Worm (Caenorhabditis elegans): Measurements from ENCODE around the gene T25D1.1.

Gene T25D1.1

ce11 chrX:16519517-16519916 is at the start of gene T25D1.1:
Gene T25D1.1, plus strand, starts transcription at chrX:16519817.
- no peak for TF ChIP-seq hlh-13 (GFP tag; optimal IDR thresholded peaks at IDR 0.05)
- TF ChIP-seq sdc-2 (tag; optimal IDR thresholded peaks at IDR 0.05), result no peak
- no peak for TF ChIP-seq rnt-1 (tag; optimal IDR thresholded peaks at IDR 0.05)
- TF ChIP-seq ama-1 (optimal IDR thresholded peaks at IDR 0.05), result no peak
- no peak for TF ChIP-seq ceh-24 (tag; optimal IDR thresholded peaks at IDR 0.05)
- TF ChIP-seq ceh-2 (tag; optimal IDR thresholded peaks at IDR 0.05), result no peak
- TF ChIP-seq sox-4 (tag; optimal IDR thresholded peaks at IDR 0.05), result no peak
- TF ChIP-seq fkh-6 (tag; optimal IDR thresholded peaks at IDR 0.05), result no peak
- no peak for TF ChIP-seq hlh-6 (tag; optimal IDR thresholded peaks at IDR 0.05)
- no peak for TF ChIP-seq mec-3 (tag; optimal IDR thresholded peaks at IDR 0.05; ENCODE audit: borderline replicate concordance)
- no peak for TF ChIP-seq hlh-8 (tag; optimal IDR thresholded peaks at IDR 0.05)
- TF ChIP-seq che-1 (tag; optimal IDR thresholded peaks at IDR 0.05), result no peak
- TF ChIP-seq C08G9.2 (tag; optimal IDR thresholded peaks at IDR 0.05), result no peak
- no peak for TF ChIP-seq ceh-48 (tag; optimal IDR thresholded peaks at IDR 0.05)

DNA sequence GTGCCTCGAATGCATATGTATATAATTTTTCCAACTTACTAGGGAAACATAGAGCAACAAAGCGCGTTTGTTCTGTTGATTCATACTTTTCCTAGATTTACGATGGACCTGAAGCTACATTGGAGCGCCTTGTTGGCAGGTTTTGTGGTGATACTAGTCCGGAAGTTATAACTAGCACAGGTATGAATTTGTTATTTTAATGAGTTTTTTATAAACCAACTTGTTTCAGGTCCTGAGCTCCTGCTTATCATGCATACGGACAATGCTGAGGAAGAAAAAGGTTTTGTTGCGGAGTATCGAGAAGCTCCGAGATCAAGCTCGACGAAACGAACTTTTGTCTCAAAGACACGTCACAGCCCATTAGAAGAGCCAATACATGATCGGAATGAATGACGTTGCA is 48.9 kb upstream of the T25D1.1 start, which contains the start of gene F38E9.1:
Gene F38E9.1, plus strand, starts transcription at position 301 of the 400 bp plus-strand sequence.
- TF ChIP-seq ceh-24 (tag; optimal IDR thresholded peaks at IDR 0.05) (no peak), odd-2 (tag; optimal IDR thresholded peaks at IDR 0.05) (no peak), nhr-11 (tag; optimal IDR thresholded peaks at IDR 0.05) (no peak), ama-1 (optimal IDR thresholded peaks at IDR 0.05) (no peak), pha-4 (tag; optimal IDR thresholded peaks at IDR 0.05) (no peak), ttx-3 (tag; optimal IDR thresholded peaks at IDR 0.05) (no peak), fax-1 (tag; optimal IDR thresholded peaks at IDR 0.05) (no peak)

ce11 chrX:16480232-16480631 is 39.4 kb upstream of the T25D1.1 start:
- TF ChIP-seq unc-42 (tag; optimal IDR thresholded peaks at IDR 0.05) (peak; percentile 1), eyg-1 (tag; optimal IDR thresholded peaks at IDR 0.05) (no peak)

- TF ChIP-seq nhr-232 (tag; optimal IDR thresholded peaks at IDR 0.05) (no peak), hlh-30 (tag; optimal IDR thresholded peaks at IDR 0.05; ENCODE audit: insufficient read depth) (no peak), unc-42 (tag; optimal IDR thresholded peaks at IDR 0.05) (peak; percentile 14), dmd-4 (tag; optimal IDR thresholded peaks at IDR 0.05; ENCODE audit: borderline replicate concordance) (no peak), nfya-1 (tag; optimal IDR thresholded peaks at IDR 0.05) (no peak)
Measured at ce11 chrX:16481026-16481425, 38.6 kb upstream of the T25D1.1 start.

DNA sequence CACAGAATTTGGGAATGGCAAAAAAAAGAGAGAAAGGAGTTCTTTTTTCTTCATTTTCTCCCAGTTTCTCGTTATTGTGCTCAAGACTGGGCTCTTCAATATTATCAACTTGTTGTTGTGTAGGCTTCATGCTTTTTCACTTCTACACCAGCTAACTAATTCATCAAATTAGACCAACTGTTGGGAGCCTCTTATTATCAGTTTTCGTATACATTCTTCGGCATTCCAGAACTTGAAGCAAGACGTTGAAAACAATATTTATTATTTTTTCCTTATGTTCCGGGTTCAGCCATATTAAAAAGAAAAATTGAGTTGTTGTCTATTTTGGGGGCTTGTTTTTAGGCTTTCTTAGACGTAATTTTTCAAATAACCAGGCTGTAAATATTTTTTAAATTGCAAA is 36.7 kb upstream of the T25D1.1 start:
- TF ChIP-seq ref-2 (tag; optimal IDR thresholded peaks at IDR 0.05), result no peak
- TF ChIP-seq ama-1 (optimal IDR thresholded peaks at IDR 0.05), result no peak
- no peak for TF ChIP-seq unc-55 (GFP tag; optimal IDR thresholded peaks at IDR 0.05)
- no peak for TF ChIP-seq dmd-4 (tag; optimal IDR thresholded peaks at IDR 0.05; ENCODE audit: borderline replicate concordance)
- no peak for TF ChIP-seq unc-3 (GFP tag; conservative IDR thresholded peaks at IDR 0.05)
- TF ChIP-seq unc-3 (tag; optimal IDR thresholded peaks at IDR 0.05), result no peak
- TF ChIP-seq hlh-13 (GFP tag; optimal IDR thresholded peaks at IDR 0.05), result no peak
- TF ChIP-seq ceh-19 (GFP tag; optimal IDR thresholded peaks at IDR 0.05), result no peak
- no peak for TF ChIP-seq ceh-48 (tag; optimal IDR thresholded peaks at IDR 0.05)
- TF ChIP-seq K09A11.1 (tag; optimal IDR thresholded peaks at IDR 0.05; ENCODE audit: insufficient read depth), result no peak
- no peak for TF ChIP-seq pag-3 (tag; optimal IDR thresholded peaks at IDR 0.05; ENCODE audit: borderline replicate concordance)
- no peak for TF ChIP-seq ceh-45 (GFP tag; IDR thresholded peaks at IDR 0.05)
- TF ChIP-seq dve-1 (tag; optimal IDR thresholded peaks at IDR 0.05), result no peak
- no peak for TF ChIP-seq rnt-1 (tag; optimal IDR thresholded peaks at IDR 0.05)
- TF ChIP-seq gmeb-2 (tag; optimal IDR thresholded peaks at IDR 0.05), result no peak
- TF ChIP-seq npax-4 (tag; optimal IDR thresholded peaks at IDR 0.05), result no peak
- no peak for TF ChIP-seq syd-9 (tag; optimal IDR thresholded peaks at IDR 0.05)
- TF ChIP-seq F13H6.1 (tag; optimal IDR thresholded peaks at IDR 0.05), result no peak
- no peak for TF ChIP-seq ceh-2 (tag; optimal IDR thresholded peaks at IDR 0.05)

Measured in whole organism, late embryonic.